Worm (Caenorhabditis elegans) whole organism, L3 larva: ENCODE data around the gene clec-136.

Source experiments
- aly-2 ChIP-seq: fragments of 150-350 bp; optimal IDR thresholded peaks from 2 replicates; lab custom pipeline; 2014; ENCODE audit warnings: missing biosample characterization, missing genetic modification characterization
- ama-1 ChIP-seq: fragments of 150-350 bp; optimal IDR thresholded peaks from 2 replicates; lab custom pipeline; 2018
- ceh-16 ChIP-seq: sonication (generic microtip); optimal IDR thresholded peaks from 2 replicates; lab custom pipeline; 2017; ENCODE audit warnings: missing biosample characterization, missing genetic modification characterization
- ceh-82 ChIP-seq: fragments of 150-350 bp; optimal IDR thresholded peaks from 2 replicates; lab custom pipeline; 2014; ENCODE audit warnings: missing biosample characterization, missing genetic modification characterization
- egl-27 ChIP-seq: sonication (generic microtip); optimal IDR thresholded peaks from 4 replicates; lab custom pipeline; 2017; ENCODE audit warnings: missing biosample characterization, missing genetic modification reagents, missing genetic modification characterization
- elt-1 ChIP-seq: fragments of 150-350 bp; optimal IDR thresholded peaks from 2 replicates; lab custom pipeline; 2014; ENCODE audit warnings: missing biosample characterization, missing genetic modification characterization
- elt-2 ChIP-seq: sonication (generic microtip); optimal IDR thresholded peaks from 2 replicates; lab custom pipeline; 2016; ENCODE audit warnings: missing genetic modification reagents, mild to moderate bottlenecking, missing genetic modification characterization, missing compliant biosample characterization
- fkh-2 ChIP-seq: fragments of 150-350 bp; optimal IDR thresholded peaks from 2 replicates; lab custom pipeline; 2014; ENCODE audit warnings: missing biosample characterization, missing genetic modification reagents, missing genetic modification characterization
- fos-1 ChIP-seq: fragments of 150-350 bp; optimal IDR thresholded peaks from 2 replicates; lab custom pipeline; 2014; ENCODE audit warnings: missing biosample characterization, missing genetic modification characterization
- jun-1 ChIP-seq: fragments of 150-350 bp; optimal IDR thresholded peaks from 2 replicates; lab custom pipeline; 2014; ENCODE audit warnings: missing biosample characterization, missing genetic modification reagents, missing genetic modification characterization
- lsy-12 ChIP-seq: sonication (generic microtip); optimal IDR thresholded peaks from 2 replicates; lab custom pipeline; 2016; ENCODE audit warnings: mild to moderate bottlenecking, missing genetic modification characterization, missing compliant biosample characterization
- mdl-1 ChIP-seq: fragments of 150-350 bp; optimal IDR thresholded peaks from 2 replicates; lab custom pipeline; 2014; ENCODE audit warnings: missing biosample characterization, missing genetic modification characterization
- nhr-237 ChIP-seq: fragments of 150-350 bp; optimal IDR thresholded peaks from 2 replicates; lab custom pipeline; 2014; ENCODE audit warnings: missing biosample characterization, missing genetic modification characterization
- nhr-25 ChIP-seq: sonication (generic microtip); optimal IDR thresholded peaks from 2 replicates; lab custom pipeline; 2017; ENCODE audit warnings: missing biosample characterization, missing genetic modification characterization
- nhr-67 ChIP-seq: fragments of 150-350 bp; optimal IDR thresholded peaks from 2 replicates; lab custom pipeline; 2014; ENCODE audit warnings: missing biosample characterization, missing genetic modification characterization
- pha-4 ChIP-seq: fragments of 150-350 bp; optimal IDR thresholded peaks from 2 replicates; lab custom pipeline; 2014; ENCODE audit warnings: missing biosample characterization, missing genetic modification reagents, missing genetic modification characterization
- sea-2 ChIP-seq: fragments of 150-350 bp; sonication (generic microtip); optimal IDR thresholded peaks from 4 replicates; lab custom pipeline; 2014; ENCODE audit warnings: missing biosample characterization, missing genetic modification reagents, missing genetic modification characterization
- tbx-2 ChIP-seq: sonication (generic microtip); optimal IDR thresholded peaks from 2 replicates; lab custom pipeline; 2016; ENCODE audit warnings: mild to moderate bottlenecking, missing genetic modification characterization, missing compliant biosample characterization
- zag-1 ChIP-seq: fragments of 150-350 bp; optimal IDR thresholded peaks from 2 replicates; lab custom pipeline; 2014; ENCODE audit warnings: missing biosample characterization, missing genetic modification characterization

clec-136 gene

DNA sequence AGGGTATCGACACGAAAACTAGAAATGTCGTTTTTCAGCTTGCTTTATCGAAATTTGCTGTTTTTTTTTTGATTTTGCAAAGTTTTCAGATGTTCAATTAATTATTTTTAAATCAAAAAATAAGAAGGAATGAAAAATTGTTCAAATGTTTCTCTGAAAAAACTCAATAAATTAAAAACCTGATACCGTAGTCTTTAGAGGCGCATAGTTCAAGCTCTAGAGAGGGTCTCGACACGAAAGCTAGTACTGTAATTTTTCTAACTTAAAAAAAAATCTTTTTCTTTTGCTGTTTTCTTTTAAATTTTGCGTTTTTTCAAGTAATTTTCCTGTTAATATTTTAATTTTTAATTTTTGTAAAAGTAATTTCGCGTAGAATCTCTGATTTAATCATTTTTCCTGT is 50.1 kb downstream of the clec-136 start:
- TF ChIP-seq elt-2 (no peak), fkh-2 (no peak), zag-1 (tag; lab: Kevin White, UChicago) (no peak), elt-1 (tag; lab: Kevin White, UChicago) (no peak), ceh-16 (no peak), aly-2 (tag; lab: Kevin White, UChicago) (no peak), tbx-2 (tag; lab: Kevin White, UChicago) (no peak), ama-1 (lab: Kevin White, UChicago) (no peak), nhr-237 (tag; lab: Kevin White, UChicago) (no peak), ceh-82 (tag; lab: Kevin White, UChicago) (no peak), nhr-67 (no peak), jun-1 (tag; lab: Kevin White, UChicago) (no peak), pha-4 (tag; lab: Kevin White, UChicago) (no peak), sea-2 (no peak), nhr-25 (tag; lab: Kevin White, UChicago) (no peak), egl-27 (tag; lab: Kevin White, UChicago) (no peak), mdl-1 (tag; lab: Kevin White, UChicago) (no peak), lsy-12 (no peak), fos-1 (tag; lab: Kevin White, UChicago) (no peak)
